Worm (Caenorhabditis elegans): ENCODE results near the gene C06H5.12.

The C06H5.12 gene

ce11 chrV:17921423-17921822 is 26.8 kb downstream of the C06H5.12 start, which contains the start of gene E01B7.2:
E01B7.2 (plus strand) TSS chrV:17921772.
- TF ChIP-seq chd-7 (tag; optimal IDR thresholded peaks at IDR 0.05): no peak
- TF ChIP-seq lin-40 (tag; optimal IDR thresholded peaks at IDR 0.05): peak; percentile 70
- peak; percentile 6 for TF ChIP-seq repo-1 (tag; optimal IDR thresholded peaks at IDR 0.05)
- TF ChIP-seq bed-1 (GFP tag; IDR thresholded peaks at IDR 0.05): no peak
- TF ChIP-seq madf-3 (GFP tag; IDR thresholded peaks at IDR 0.05): no peak
- no peak for TF ChIP-seq hlh-12 (tag; optimal IDR thresholded peaks at IDR 0.05)
- no peak for TF ChIP-seq dpff-1 (tag; optimal IDR thresholded peaks at IDR 0.05)
- TF ChIP-seq hmg-20 (GFP tag; IDR thresholded peaks at IDR 0.05): no peak
- TF ChIP-seq tlf-1 (GFP tag; optimal IDR thresholded peaks at IDR 0.05): peak; percentile 27
- no peak for TF ChIP-seq unc-62 (GFP tag; optimal IDR thresholded peaks at IDR 0.05)
- no peak for TF ChIP-seq egrh-3 (GFP tag; IDR thresholded peaks at IDR 0.05)
- TF ChIP-seq B0336.3 (GFP tag; IDR thresholded peaks at IDR 0.05): 0 out of 2 replicates have a peak, but pooled peaks have one; percentile 39
- TF ChIP-seq attf-6 (GFP tag; IDR thresholded peaks at IDR 0.05): no peak; the same call in 1 of the 2 replicates
- TF ChIP-seq ceh-100 (GFP tag; IDR thresholded peaks at IDR 0.05): no peak
- no peak for TF ChIP-seq sea-2 (GFP tag; IDR thresholded peaks at IDR 0.05)
- no peak for TF ChIP-seq ceh-58 (GFP tag; IDR thresholded peaks at IDR 0.05)
- TF ChIP-seq xnd-1 (tag; optimal IDR thresholded peaks at IDR 0.05): peak; percentile 56
- TF ChIP-seq Y67H2A.10 (GFP tag; conservative IDR thresholded peaks at IDR 0.05): no peak
- TF ChIP-seq gei-17 (GFP tag; optimal IDR thresholded peaks at IDR 0.05): no peak
- peak; percentile 20 for TF ChIP-seq tbp1 (GFP tag; optimal IDR thresholded peaks at IDR 0.05)
- no peak for TF ChIP-seq C06A6.2 (GFP tag; conservative IDR thresholded peaks at IDR 0.05)
- no peak for TF ChIP-seq sdz-38 (tag; optimal IDR thresholded peaks at IDR 0.05)
- TF ChIP-seq dpl-1 (GFP tag; optimal IDR thresholded peaks at IDR 0.05): peak; percentile 76
- TF ChIP-seq ceh-91 (GFP tag; IDR thresholded peaks at IDR 0.05): peak; percentile 65; the same call in 1 of the 2 replicates
- TF ChIP-seq F55B11.4 (tag; optimal IDR thresholded peaks at IDR 0.05; ENCODE audit: borderline replicate concordance, insufficient read depth): no peak
- TF ChIP-seq T26A5.8 (tag; optimal IDR thresholded peaks at IDR 0.05): no peak
- no peak for TF ChIP-seq lir-1 (GFP tag; conservative IDR thresholded peaks at IDR 0.05)
- peak; percentile 40 for TF ChIP-seq snpc-3.4 (tag; optimal IDR thresholded peaks at IDR 0.05)
- peak; percentile 75 for TF ChIP-seq rcor-1 (GFP tag; IDR thresholded peaks at IDR 0.05)
- TF ChIP-seq mel-28 (tag; optimal IDR thresholded peaks at IDR 0.05; ENCODE audit: borderline replicate concordance): no peak
- no peak for TF ChIP-seq attf-3 (GFP tag; conservative IDR thresholded peaks at IDR 0.05)
- TF ChIP-seq tbx-9 (tag; optimal IDR thresholded peaks at IDR 0.05; ENCODE audit: borderline replicate concordance): no peak
- no peak for TF ChIP-seq zim-3 (tag; optimal IDR thresholded peaks at IDR 0.05)
- no peak for TF ChIP-seq Y56A3A.18 (GFP tag; IDR thresholded peaks at IDR 0.05)
- TF ChIP-seq lag-1 (GFP tag; IDR thresholded peaks at IDR 0.05): no peak
- no peak for TF ChIP-seq mxl-1 (tag; optimal IDR thresholded peaks at IDR 0.05)
- no peak for TF ChIP-seq ccch-3 (GFP tag; optimal IDR thresholded peaks at IDR 0.05)
- TF ChIP-seq lin-26 (GFP tag; IDR thresholded peaks at IDR 0.05): no peak
- no peak for TF ChIP-seq akir-1 (GFP tag; optimal IDR thresholded peaks at IDR 0.05)
- no peak for TF ChIP-seq nfya-2 (GFP tag; IDR thresholded peaks at IDR 0.05)
- TF ChIP-seq mes-4 (tag; optimal IDR thresholded peaks at IDR 0.05): no peak
- TF ChIP-seq zfh-2 (GFP tag; conservative IDR thresholded peaks at IDR 0.05): no peak
- no peak for TF ChIP-seq unc-130 (GFP tag; optimal IDR thresholded peaks at IDR 0.05)
- TF ChIP-seq F52B5.7 (tag; optimal IDR thresholded peaks at IDR 0.05): no peak
- TF ChIP-seq him-1 (tag; optimal IDR thresholded peaks at IDR 0.05): peak; percentile 36
- no peak for TF ChIP-seq snpc-1.1 (tag; optimal IDR thresholded peaks at IDR 0.05; ENCODE audit: insufficient read depth)
- TF ChIP-seq sptf-2 (GFP tag; optimal IDR thresholded peaks at IDR 0.05): no peak
- TF ChIP-seq F57A8.1 (GFP tag; optimal IDR thresholded peaks at IDR 0.05): no peak
- TF ChIP-seq fkh-3 (tag; optimal IDR thresholded peaks at IDR 0.05): no peak

Data from whole organism, young adult.